Worm (Caenorhabditis elegans) whole organism, young adult: ENCODE data around the gene sod-1.

Experiments used
- B0035.1 ChIP-seq: sonication (generic microtip); optimal IDR thresholded peaks from 2 replicates; lab custom pipeline; 2016; ENCODE audit warnings: missing genetic modification characterization, mild to moderate bottlenecking, missing compliant biosample characterization, missing genotype, missing genetic modification reagents
- B0261.1 ChIP-seq: sonication (generic microtip); optimal IDR thresholded peaks from 2 replicates; lab custom pipeline; 2016; ENCODE audit warnings: mild to moderate bottlenecking, missing genetic modification characterization, moderate library complexity, missing compliant biosample characterization
- F37B4.10 ChIP-seq: fragments of 200-800 bp; sonication (Bioruptor generic); IDR thresholded peaks from 2 replicates; pipeline ENCODE4 v1.3.6; 2022; ENCODE audit warnings: missing genetic modification characterization, missing compliant biosample characterization
- F39B2.1 ChIP-seq: fragments of 200-800 bp; sonication (Bioruptor generic); IDR thresholded peaks from 2 replicates; pipeline ENCODE4 v1.3.6; 2022; ENCODE audit warnings: missing genetic modification reagents, missing genetic modification characterization, missing compliant biosample characterization
- F52B5.7 ChIP-seq: sonication (generic microtip); optimal IDR thresholded peaks from 2 replicates; lab custom pipeline; 2016; ENCODE audit warnings: mild to moderate bottlenecking, missing genetic modification characterization, missing compliant biosample characterization
- K12H6.12 ChIP-seq: fragments of 200-800 bp; sonication (Bioruptor generic); optimal IDR thresholded peaks from 2 replicates; lab custom pipeline; 2018; ENCODE audit warnings: mild to moderate bottlenecking, missing genetic modification characterization, missing compliant biosample characterization
- Y53F4B.3 ChIP-seq: fragments of 200-800 bp; sonication (Bioruptor generic); IDR thresholded peaks from 2 replicates; pipeline ENCODE4 v1.3.6; 2022; ENCODE audit warnings: missing genetic modification reagents, missing genetic modification characterization, missing compliant biosample characterization
- Y79H2A.3 ChIP-seq: fragments of 200-800 bp; sonication (Bioruptor generic); conservative IDR thresholded peaks from 2 replicates; pipeline ENCODE4 v1.3.6; 2022; ENCODE audit warnings: missing genetic modification reagents, missing genetic modification characterization, missing compliant biosample characterization
- akir-1 ChIP-seq: fragments of 200-800 bp; sonication (Bioruptor generic); optimal IDR thresholded peaks from 2 replicates; lab custom pipeline; 2018; ENCODE audit warnings: mild to moderate bottlenecking, missing genetic modification characterization, moderate library complexity, missing compliant biosample characterization
- bed-2 ChIP-seq: fragments of 200-800 bp; sonication (Bioruptor generic); IDR thresholded peaks from 2 replicates; pipeline ENCODE4 v1.3.6; 2022; ENCODE audit warnings: missing genetic modification reagents, missing genetic modification characterization, missing compliant biosample characterization
- cebp-1 ChIP-seq, 2 experiments: fragments of 200-800 bp in 1 of 2; sonication (Bioruptor generic) in 1 of 2; sonication (generic microtip) in 1 of 2; IDR thresholded peaks in 1 of 2; optimal IDR thresholded peaks in 1 of 2; 2 replicates each; pipeline versions ENCODE4 v1.3.6 to Lab custom; 2017 to 2022; ENCODE audit warnings: missing compliant biosample characterization in 2 of 2, missing genetic modification characterization in 2 of 2, mild to moderate bottlenecking in 1 of 2, missing genetic modification reagents in 1 of 2, moderate library complexity in 1 of 2
- ceh-27 ChIP-seq: fragments of 200-800 bp; sonication (Bioruptor generic); optimal IDR thresholded peaks from 2 replicates; lab custom pipeline; 2018; ENCODE audit warnings: mild to moderate bottlenecking, missing genetic modification characterization, moderate library complexity, missing compliant biosample characterization
- ceh-58 ChIP-seq: fragments of 200-800 bp; sonication (Bioruptor generic); IDR thresholded peaks from 2 replicates; pipeline ENCODE4 v1.3.6; 2022; ENCODE audit warnings: missing genetic modification characterization, missing compliant biosample characterization
- ceh-79 ChIP-seq: sonication (generic microtip); optimal IDR thresholded peaks from 2 replicates; lab custom pipeline; 2017; ENCODE audit warnings: mild to moderate bottlenecking, missing genetic modification characterization, missing compliant biosample characterization
- ceh-91 ChIP-seq: fragments of 200-800 bp; sonication (Bioruptor generic); IDR thresholded peaks from 2 replicates; pipeline ENCODE4 v1.3.6; 2022; ENCODE audit warnings: missing genetic modification reagents, missing genetic modification characterization, missing compliant biosample characterization
- dox-1 ChIP-seq: fragments of 200-800 bp; sonication (Bioruptor generic); IDR thresholded peaks from 2 replicates; pipeline ENCODE4 v1.3.6; 2022; ENCODE audit warnings: missing genetic modification reagents, missing genetic modification characterization, missing compliant biosample characterization
- dpff-1 ChIP-seq: sonication (generic microtip); optimal IDR thresholded peaks from 2 replicates; lab custom pipeline; 2017; ENCODE audit warnings: mild to moderate bottlenecking, missing genetic modification characterization, missing compliant biosample characterization
- efl-1 ChIP-seq: fragments of 150-350 bp; optimal IDR thresholded peaks from 2 replicates; lab custom pipeline; 2014; ENCODE audit warnings: missing biosample characterization, missing genetic modification reagents, missing genetic modification characterization
- egrh-3 ChIP-seq: fragments of 200-800 bp; sonication (Bioruptor generic); IDR thresholded peaks from 2 replicates; pipeline ENCODE4 v1.3.6; 2022; ENCODE audit warnings: missing genetic modification reagents, missing genetic modification characterization, missing compliant biosample characterization
- ets-4 ChIP-seq: fragments of 200-800 bp; sonication (Bioruptor generic); optimal IDR thresholded peaks from 2 replicates; lab custom pipeline; 2018; ENCODE audit warnings: mild to moderate bottlenecking, missing genetic modification characterization, missing compliant biosample characterization
- hlh-12 ChIP-seq: sonication (generic microtip); optimal IDR thresholded peaks from 2 replicates; lab custom pipeline; 2016; ENCODE audit warnings: missing genetic modification characterization, missing compliant biosample characterization
- hmg-1.2 ChIP-seq: fragments of 200-800 bp; sonication (Bioruptor generic); IDR thresholded peaks from 2 replicates; pipeline ENCODE4 v1.3.6; 2022; ENCODE audit warnings: missing genetic modification reagents, missing genetic modification characterization, missing compliant biosample characterization
- lag-1 ChIP-seq: fragments of 200-800 bp; sonication (Bioruptor generic); IDR thresholded peaks from 2 replicates; pipeline ENCODE4 v1.3.6; 2022; ENCODE audit warnings: missing genetic modification reagents, missing genetic modification characterization, missing compliant biosample characterization
- lsl-1 ChIP-seq: fragments of 200-800 bp; sonication (Bioruptor generic); optimal IDR thresholded peaks from 2 replicates; lab custom pipeline; 2018; ENCODE audit warnings: mild to moderate bottlenecking, missing genetic modification characterization, moderate library complexity, missing compliant biosample characterization
- madf-10 ChIP-seq: sonication (generic microtip); optimal IDR thresholded peaks from 2 replicates; lab custom pipeline; 2016; ENCODE audit warnings: mild to moderate bottlenecking, missing genetic modification characterization, missing compliant biosample characterization
- madf-6 ChIP-seq: fragments of 200-800 bp; sonication (Bioruptor generic); IDR thresholded peaks from 2 replicates; pipeline ENCODE4 v1.3.6; 2022; ENCODE audit warnings: missing genetic modification reagents, missing genetic modification characterization, missing compliant biosample characterization
- mcd-1 ChIP-seq: fragments of 200-800 bp; sonication (Bioruptor generic); IDR thresholded peaks from 2 replicates; pipeline ENCODE4 v1.3.6; 2022; ENCODE audit warnings: missing genetic modification reagents, missing genetic modification characterization, missing compliant biosample characterization
- nfya-2 ChIP-seq: fragments of 200-800 bp; sonication (Bioruptor generic); IDR thresholded peaks from 2 replicates; pipeline ENCODE4 v1.3.6; 2022; ENCODE audit warnings: missing genetic modification reagents, missing genetic modification characterization, missing compliant biosample characterization
- nfyb-1 ChIP-seq: fragments of 200-800 bp; sonication (Bioruptor generic); IDR thresholded peaks from 2 replicates; pipeline ENCODE4 v1.3.6; 2022; ENCODE audit warnings: missing genetic modification reagents, missing genetic modification characterization, missing compliant biosample characterization
- nhr-120 ChIP-seq: fragments of 200-800 bp; sonication (Bioruptor generic); IDR thresholded peaks from 2 replicates; pipeline ENCODE4 v1.3.6; 2022; ENCODE audit warnings: missing genetic modification characterization, missing compliant biosample characterization
- nhr-80 ChIP-seq: sonication (generic microtip); optimal IDR thresholded peaks from 2 replicates; lab custom pipeline; 2016; ENCODE audit warnings: missing genetic modification characterization, missing compliant biosample characterization
- pbrm-1 ChIP-seq: fragments of 200-800 bp; sonication (Bioruptor generic); IDR thresholded peaks from 2 replicates; pipeline ENCODE4 v1.3.6; 2022; ENCODE audit warnings: missing genetic modification reagents, missing genetic modification characterization, missing compliant biosample characterization
- rcor-1 ChIP-seq: fragments of 200-800 bp; sonication (Bioruptor generic); IDR thresholded peaks from 2 replicates; pipeline ENCODE4 v1.3.6; 2022; ENCODE audit warnings: missing genetic modification reagents, missing genetic modification characterization, missing compliant biosample characterization
- rec-8 ChIP-seq, 2 experiments: sonication (generic microtip); optimal IDR thresholded peaks; 2 replicates each; lab custom pipeline; 2016; ENCODE audit warnings: mild to moderate bottlenecking in 2 of 2, missing genetic modification characterization in 2 of 2, missing genetic modification reagents in 2 of 2, missing genotype in 2 of 2, missing biosample characterization in 1 of 2, missing compliant biosample characterization in 1 of 2, moderate library complexity in 1 of 2
- snpc-3.4 ChIP-seq: sonication (generic microtip); optimal IDR thresholded peaks from 2 replicates; lab custom pipeline; 2017; ENCODE audit warnings: missing genetic modification characterization, mild to moderate bottlenecking, missing compliant biosample characterization, antibody characterized with exemption, moderate library complexity, missing genotype, missing genetic modification reagents
- somi-1 ChIP-seq: fragments of 200-800 bp; sonication (Bioruptor generic); optimal IDR thresholded peaks from 2 replicates; lab custom pipeline; 2018; ENCODE audit warnings: mild to moderate bottlenecking, missing genetic modification characterization, missing compliant biosample characterization
- tlf-1 ChIP-seq: fragments of 200-800 bp; sonication (Bioruptor generic); optimal IDR thresholded peaks from 2 replicates; lab custom pipeline; 2018; ENCODE audit warnings: mild to moderate bottlenecking, missing genetic modification characterization, missing compliant biosample characterization
- unc-62 ChIP-seq: fragments of 150-350 bp; optimal IDR thresholded peaks from 2 replicates; lab custom pipeline; 2014; ENCODE audit warnings: missing biosample characterization, missing genetic modification reagents, missing genetic modification characterization
- zfh-2 ChIP-seq: fragments of 200-800 bp; sonication (Bioruptor generic); conservative IDR thresholded peaks from 2 replicates; pipeline ENCODE4 v1.3.6; 2022; ENCODE audit warnings: missing genetic modification reagents, missing genetic modification characterization, missing compliant biosample characterization
- ztf-26 ChIP-seq: sonication (generic microtip); optimal IDR thresholded peaks from 2 replicates; lab custom pipeline; 2017; ENCODE audit warnings: missing genetic modification characterization, missing compliant biosample characterization
- ztf-6 ChIP-seq: fragments of 200-800 bp; sonication (Bioruptor generic); IDR thresholded peaks from 2 replicates; pipeline ENCODE4 v1.3.6; 2022; ENCODE audit warnings: missing genetic modification reagents, missing genetic modification characterization, missing compliant biosample characterization

The sod-1 gene

DNA sequence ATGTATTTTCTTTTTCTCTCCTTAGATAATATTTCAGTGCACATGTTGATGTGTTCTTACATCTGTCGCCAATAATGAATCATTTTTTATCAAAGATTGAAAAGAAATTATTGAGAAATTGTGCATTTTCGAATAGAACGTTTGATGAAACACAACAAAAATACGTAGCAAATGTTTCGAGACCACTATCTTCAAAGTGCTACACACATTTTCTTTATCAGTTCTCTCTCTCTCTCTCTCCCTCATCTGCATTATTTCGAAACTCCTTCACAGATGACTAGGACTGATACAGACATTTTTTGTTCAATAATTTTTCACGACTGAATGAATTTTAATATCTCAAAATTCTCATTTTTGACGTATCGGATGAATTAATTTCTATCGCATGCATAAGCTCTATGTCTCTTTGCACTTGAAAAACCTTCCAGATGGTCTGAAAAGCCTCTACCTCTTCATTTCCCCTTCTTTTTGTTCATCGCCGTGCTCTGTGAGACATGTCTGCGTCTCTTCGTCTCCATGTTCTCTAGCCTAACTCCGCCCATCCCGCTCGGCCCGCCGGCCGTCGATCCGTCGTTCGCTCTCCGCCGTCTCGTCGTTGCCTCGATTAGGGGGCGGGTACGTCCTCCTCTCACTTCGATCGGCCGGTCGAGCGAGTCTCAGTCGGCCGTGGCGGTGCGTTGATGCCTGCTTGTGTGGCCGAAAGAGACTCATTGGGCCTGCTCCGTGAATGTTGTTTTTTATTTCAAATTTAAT, 30.2 kb downstream of the sod-1 start:
- TF ChIP-seq Y79H2A.3 (GFP tag; lab: Robert Waterston, UW) (no peak), ztf-6 (GFP tag; lab: Robert Waterston, UW) (no peak), egrh-3 (GFP tag; lab: Robert Waterston, UW) (peak; percentile 86; the same call in 1 of the 2 replicates), ceh-91 (GFP tag; lab: Robert Waterston, UW) (0 out of 2 replicates have a peak, but pooled peaks have one; percentile 18), rec-8 (tag; optimal IDR thresholded peaks at IDR 0.05; lab: Kevin White, UChicago) (no peak), akir-1 (GFP tag; lab: Kevin White, UChicago) (no peak), ets-4 (GFP tag; lab: Kevin White, UChicago) (peak; percentile 2), F37B4.10 (GFP tag; lab: Robert Waterston, UW) (no peak), lag-1 (GFP tag; lab: Robert Waterston, UW) (no peak), dox-1 (GFP tag; lab: Robert Waterston, UW) (peak; percentile 31; the same call in 1 of the 2 replicates), madf-10 (tag; lab: Kevin White, UChicago) (peak; percentile 89), K12H6.12 (tag; lab: Kevin White, UChicago) (peak; percentile 28), F52B5.7 (tag; lab: Kevin White, UChicago) (peak; percentile 23), F39B2.1 (GFP tag; lab: Robert Waterston, UW) (no peak), B0035.1 (tag; lab: Kevin White, UChicago) (no peak), rcor-1 (GFP tag; lab: Robert Waterston, UW) (no peak), zfh-2 (GFP tag; lab: Robert Waterston, UW) (peak; percentile 98), efl-1 (no peak), nfyb-1 (GFP tag; lab: Robert Waterston, UW) (0 out of 2 replicates have a peak, but pooled peaks have one; percentile 14), Y53F4B.3 (GFP tag; lab: Robert Waterston, UW) (no peak), ceh-27 (GFP tag; lab: Kevin White, UChicago) (peak; percentile 48), nhr-80 (peak; percentile 65), cebp-1 (GFP tag; IDR thresholded peaks at IDR 0.05; lab: Robert Waterston, UW) (no peak; the same call in 1 of the 2 replicates), cebp-1 (tag; optimal IDR thresholded peaks at IDR 0.05; lab: Kevin White, UChicago) (peak; percentile 82), somi-1 (GFP tag; lab: Kevin White, UChicago) (no peak), hmg-1.2 (GFP tag; lab: Robert Waterston, UW) (peak; percentile 67; the same call in 1 of the 2 replicates), unc-62 (GFP tag; lab: Kevin White, UChicago) (peak; percentile 51), ceh-79 (tag; lab: Kevin White, UChicago) (no peak)
- TF ChIP-seq, all 124 proteins: peak for 14

- TF ChIP-seq dpff-1 (tag; lab: Kevin White, UChicago): no peak
- no peak for TF ChIP-seq nfya-2
- TF ChIP-seq ztf-26 (tag; lab: Kevin White, UChicago): no peak
- TF ChIP-seq lsl-1 (GFP tag; lab: Kevin White, UChicago): no peak
- no peak for TF ChIP-seq madf-6 (GFP tag; lab: Robert Waterston, UW)
- no peak for TF ChIP-seq nhr-120 (GFP tag; lab: Robert Waterston, UW)
- no peak for TF ChIP-seq pbrm-1
- no peak for TF ChIP-seq bed-2
- no peak for TF ChIP-seq tlf-1 (GFP tag; lab: Kevin White, UChicago)
- TF ChIP-seq cebp-1 (GFP tag; IDR thresholded peaks at IDR 0.05; lab: Robert Waterston, UW): no peak
- TF ChIP-seq cebp-1 (tag; optimal IDR thresholded peaks at IDR 0.05; lab: Kevin White, UChicago): no peak
- TF ChIP-seq ceh-58: no peak
- no peak for TF ChIP-seq mcd-1
- no peak for TF ChIP-seq B0261.1 (tag; lab: Kevin White, UChicago)
- TF ChIP-seq dox-1 (GFP tag; lab: Robert Waterston, UW): no peak
- TF ChIP-seq snpc-3.4 (tag; lab: Kevin White, UChicago): no peak
- TF ChIP-seq hlh-12 (tag; lab: Kevin White, UChicago): no peak
- no peak for TF ChIP-seq F39B2.1 (GFP tag; lab: Robert Waterston, UW)
These were observed 32.2 kb downstream of the sod-1 start for ce11 chrII:6941520-6941919.
